Worm (Caenorhabditis elegans): ENCODE data around the gene C01G10.6.

C01G10.6 gene

DNA sequence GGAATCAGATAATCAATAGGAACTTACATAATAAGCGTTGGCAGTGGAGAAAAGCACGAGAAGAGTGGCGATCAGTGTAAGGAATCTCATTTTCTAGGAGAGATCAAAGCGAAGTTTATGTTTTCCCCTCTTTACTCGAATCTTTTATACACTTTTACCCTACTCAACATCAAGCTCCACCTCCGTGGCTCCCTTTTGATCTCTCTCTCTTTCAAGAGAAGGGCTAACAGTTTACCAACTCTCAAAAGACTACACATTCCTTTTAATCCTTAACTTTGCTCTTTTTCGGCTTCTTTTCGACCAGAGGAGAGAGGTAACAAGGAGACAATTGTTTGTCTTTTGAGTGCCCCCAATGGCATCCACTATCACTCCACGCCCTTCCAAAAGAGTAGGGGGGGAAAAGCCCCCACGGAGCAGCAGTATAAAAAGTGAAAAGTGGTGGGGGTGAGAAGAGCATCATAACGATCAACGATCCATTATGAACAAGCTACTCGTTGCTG lies at the start of gene C01G10.6, which contains the start of gene C01G10.15:
Gene C01G10.6 (plus strand): TSS at position 450 of the 500 bp plus-strand sequence.
Gene C01G10.15 (minus strand): TSS at position 101 of the 500 bp plus-strand sequence.
- TF ChIP-seq sma-9 (GFP tag; optimal IDR thresholded peaks at IDR 0.05) (peak; percentile 0), sma-9 (tag; optimal IDR thresholded peaks at IDR 0.05) (no peak), ZK546.5 (tag; optimal IDR thresholded peaks at IDR 0.05) (no peak)

- TF ChIP-seq ztf-1 (GFP tag; conservative IDR thresholded peaks at IDR 0.05): no peak
- TF ChIP-seq fos-1 (tag; optimal IDR thresholded peaks at IDR 0.05): peak; percentile 18
- peak; percentile 28 for TF ChIP-seq C34F6.9 (tag; optimal IDR thresholded peaks at IDR 0.05)
These were observed 39.3 kb upstream of the C01G10.6 start, which contains the start of gene sdc-3 for ce11 chrV:15048107-15048506. sdc-3 (minus strand) TSS chrV:15048207.

DNA sequence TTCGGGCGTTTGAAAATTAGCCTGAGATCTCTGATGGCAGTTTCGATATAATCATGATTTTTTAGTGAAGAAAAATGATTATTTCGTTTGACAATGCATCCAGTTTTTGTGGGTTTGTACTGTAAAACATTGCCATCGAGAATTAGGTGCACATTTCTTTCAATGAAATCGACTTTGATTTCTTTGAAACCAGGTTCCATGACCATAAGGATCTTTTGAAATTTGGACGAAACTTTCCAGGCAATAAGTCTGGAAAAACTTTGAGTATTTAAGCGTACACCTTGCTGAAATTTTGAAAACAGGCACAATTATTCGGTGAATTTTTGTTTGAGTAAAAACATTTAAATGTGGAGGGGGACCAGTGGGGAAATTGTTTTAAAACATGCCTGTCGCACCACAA lies 35.7 kb upstream of the C01G10.6 start:
- no peak for TF ChIP-seq mbf-1 (tag; optimal IDR thresholded peaks at IDR 0.05)
- no peak for TF ChIP-seq blmp-1 (tag; optimal IDR thresholded peaks at IDR 0.05; ENCODE audit: insufficient read depth)
- no peak for TF ChIP-seq unc-39 (tag; optimal IDR thresholded peaks at IDR 0.05)
- no peak for TF ChIP-seq unc-55 (GFP tag; optimal IDR thresholded peaks at IDR 0.05)
- no peak for TF ChIP-seq skn-1 (tag; optimal IDR thresholded peaks at IDR 0.05)
- TF ChIP-seq peb-1 (tag; optimal IDR thresholded peaks at IDR 0.05): no peak

- TF ChIP-seq sma-9 (GFP tag; optimal IDR thresholded peaks at IDR 0.05): no peak
- no peak for TF ChIP-seq sma-9 (tag; optimal IDR thresholded peaks at IDR 0.05)
- peak; percentile 30 for TF ChIP-seq fos-1 (tag; optimal IDR thresholded peaks at IDR 0.05)
These were observed 35.1 kb upstream of the C01G10.6 start, which contains the start of the genes fbxa-82 and C25D7.5 for ce11 chrV:15052368-15052767. fbxa-82 (minus strand) TSS chrV:15052530. C25D7.5 (plus strand) TSS chrV:15052650.

DNA sequence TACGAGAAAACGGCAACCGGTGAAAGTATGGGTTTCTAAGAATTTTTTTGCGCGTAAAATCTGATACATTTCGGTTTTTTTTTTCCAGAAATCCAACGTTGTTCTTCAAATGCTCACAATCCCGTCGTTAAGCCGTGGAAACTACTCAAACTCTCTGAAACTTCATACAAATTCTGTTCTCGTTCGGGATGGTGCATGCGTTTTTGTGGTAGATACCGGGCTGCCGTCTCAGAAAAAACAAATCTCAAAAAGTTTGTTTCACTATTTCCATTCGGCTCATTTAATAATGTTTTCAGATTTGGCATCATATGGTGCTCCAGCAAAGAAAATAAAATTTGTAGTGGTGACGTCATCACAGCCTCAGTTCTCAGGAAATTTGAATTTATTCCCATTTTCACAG lies 32.7 kb upstream of the C01G10.6 start:
- TF ChIP-seq nhr-11 (tag; optimal IDR thresholded peaks at IDR 0.05): no peak
- TF ChIP-seq alr-1 (tag; optimal IDR thresholded peaks at IDR 0.05): no peak
- TF ChIP-seq C34F6.9 (tag; optimal IDR thresholded peaks at IDR 0.05): no peak
- no peak for TF ChIP-seq unc-39 (tag; optimal IDR thresholded peaks at IDR 0.05)
- TF ChIP-seq nhr-6 (tag; optimal IDR thresholded peaks at IDR 0.05): no peak
- TF ChIP-seq skn-1 (tag; optimal IDR thresholded peaks at IDR 0.05): no peak
- TF ChIP-seq nhr-21 (tag; optimal IDR thresholded peaks at IDR 0.05): no peak
- TF ChIP-seq ceh-82 (tag; optimal IDR thresholded peaks at IDR 0.05): no peak
- no peak for TF ChIP-seq mdl-1 (tag; optimal IDR thresholded peaks at IDR 0.05)
- TF ChIP-seq aly-2 (tag; optimal IDR thresholded peaks at IDR 0.05): no peak
- TF ChIP-seq sem-4 (tag; optimal IDR thresholded peaks at IDR 0.05): no peak
- no peak for TF ChIP-seq lin-13 (GFP tag; optimal IDR thresholded peaks at IDR 0.05)
- no peak for TF ChIP-seq unc-62 (GFP tag; optimal IDR thresholded peaks at IDR 0.05)
- no peak for TF ChIP-seq dmd-4 (tag; optimal IDR thresholded peaks at IDR 0.05)
- TF ChIP-seq crh-2 (tag; optimal IDR thresholded peaks at IDR 0.05): no peak
- TF ChIP-seq ztf-1 (GFP tag; conservative IDR thresholded peaks at IDR 0.05): no peak
- no peak for TF ChIP-seq lsy-2 (tag; optimal IDR thresholded peaks at IDR 0.05)
- TF ChIP-seq sma-9 (GFP tag; optimal IDR thresholded peaks at IDR 0.05): no peak
- TF ChIP-seq sma-9 (tag; optimal IDR thresholded peaks at IDR 0.05): no peak
- TF ChIP-seq sma-3 (GFP tag; optimal IDR thresholded peaks at IDR 0.05): no peak
- TF ChIP-seq elt-3 (tag; optimal IDR thresholded peaks at IDR 0.05): no peak

- no peak for TF ChIP-seq nhr-25 (tag; optimal IDR thresholded peaks at IDR 0.05)
- no peak for TF ChIP-seq ztf-1 (GFP tag; conservative IDR thresholded peaks at IDR 0.05)
- no peak for TF ChIP-seq nhr-6 (tag; optimal IDR thresholded peaks at IDR 0.05)
- no peak for TF ChIP-seq sma-3 (GFP tag; optimal IDR thresholded peaks at IDR 0.05)
- no peak for TF ChIP-seq fos-1 (tag; optimal IDR thresholded peaks at IDR 0.05)
- TF ChIP-seq R02D3.7 (tag; optimal IDR thresholded peaks at IDR 0.05): no peak
These were observed 31.6 kb upstream of the C01G10.6 start, which contains the start of gene C25D7.16 for ce11 chrV:15055873-15056272. C25D7.16 (plus strand) TSS chrV:15056173.

DNA sequence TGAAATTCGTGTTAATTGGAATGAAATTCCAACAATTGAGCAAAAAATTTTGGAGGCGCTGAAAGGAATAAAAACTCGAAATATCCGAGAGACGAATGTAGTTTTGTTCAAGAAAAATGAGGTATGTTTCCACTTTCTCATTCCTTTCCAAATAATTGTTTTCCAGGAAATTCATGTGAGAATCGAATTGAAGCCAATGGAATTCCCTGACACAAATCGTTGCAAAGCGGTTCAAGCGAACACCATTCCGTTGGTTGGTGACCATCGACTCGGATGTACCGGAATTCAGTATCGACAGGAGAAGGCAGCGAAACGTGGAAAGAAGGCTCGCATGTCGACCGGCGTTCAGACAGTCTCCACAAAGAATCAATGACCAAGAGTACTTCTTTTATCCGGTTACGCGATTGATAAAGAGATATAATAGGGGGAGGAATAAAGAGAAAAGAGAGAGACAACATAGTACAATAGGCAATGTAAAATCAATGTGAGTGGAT lies 31.1 kb upstream of the C01G10.6 start:
- TF ChIP-seq nhr-77 (tag; optimal IDR thresholded peaks at IDR 0.05) (no peak), Y55F3AM.14 (GFP tag; optimal IDR thresholded peaks at IDR 0.05) (no peak), lin-11 (tag; optimal IDR thresholded peaks at IDR 0.05) (no peak), unc-39 (tag; optimal IDR thresholded peaks at IDR 0.05) (no peak), crh-2 (tag; optimal IDR thresholded peaks at IDR 0.05) (no peak)

All from whole organism, L2 larva.